Fruit fly (Drosophila melanogaster) whole organism, embryonic: ENCODE data around the gene fan.

Experiments used
- CG11504 ChIP-seq: fragments of 200-800 bp; sonication (Bioruptor generic); optimal IDR thresholded peaks from 3 replicates; lab custom pipeline; 2019; ENCODE audit warnings: missing biosample characterization, mild to moderate bottlenecking, missing genetic modification characterization, moderate library complexity
- CG12942 ChIP-seq: fragments of 200-800 bp; sonication (Bioruptor generic); optimal IDR thresholded peaks from 3 replicates; lab custom pipeline; 2016; ENCODE audit warnings: missing biosample characterization, missing genetic modification characterization
- CG14860 ChIP-seq: fragments of 200-800 bp; sonication (Bioruptor generic); IDR thresholded peaks from 3 replicates; pipeline ENCODE4 v1.3.6; 2022; ENCODE audit warnings: missing biosample characterization, missing genetic modification characterization; ENCODE audit not compliant: partially characterized antibody
- CG15601 ChIP-seq: fragments of 200-800 bp; sonication (Bioruptor generic); optimal IDR thresholded peaks from 3 replicates; lab custom pipeline; 2019; ENCODE audit warnings: missing biosample characterization, mild to moderate bottlenecking, missing genetic modification characterization, moderate library complexity
- CG17359 ChIP-seq: fragments of 200-800 bp; sonication (Bioruptor generic); optimal IDR thresholded peaks from 3 replicates; lab custom pipeline; 2018; ENCODE audit warnings: missing biosample characterization, mild to moderate bottlenecking, missing genetic modification characterization, moderate library complexity
- CG1832 ChIP-seq: fragments of 200-800 bp; sonication (Bioruptor generic); optimal IDR thresholded peaks from 2 replicates; lab custom pipeline; 2017; ENCODE audit warnings: missing biosample characterization, mild to moderate bottlenecking, missing genetic modification characterization, inconsistent platforms
- CG18619 ChIP-seq: fragments of 200-800 bp; sonication (Bioruptor generic); optimal IDR thresholded peaks from 3 replicates; lab custom pipeline; 2017; ENCODE audit warnings: missing biosample characterization, mild to moderate bottlenecking, missing genetic modification characterization
- CG2116 ChIP-seq: fragments of 200-800 bp; sonication (Bioruptor generic); optimal IDR thresholded peaks from 3 replicates; lab custom pipeline; 2018; ENCODE audit warnings: missing biosample characterization, mild to moderate bottlenecking, missing genetic modification characterization
- CG2120 ChIP-seq: fragments of 200-800 bp; sonication (Bioruptor generic); optimal IDR thresholded peaks from 3 replicates; lab custom pipeline; 2016; ENCODE audit warnings: missing biosample characterization, missing genetic modification characterization
- CG2129 ChIP-seq: fragments of 200-800 bp; sonication (Bioruptor generic); IDR thresholded peaks from 2 replicates; pipeline ENCODE4 v1.3.6; 2022; ENCODE audit warnings: missing biosample characterization, missing genetic modification characterization; ENCODE audit not compliant: partially characterized antibody
- CG31365 ChIP-seq: fragments of 200-800 bp; sonication (Bioruptor generic); optimal IDR thresholded peaks from 2 replicates; lab custom pipeline; 2018; ENCODE audit warnings: missing biosample characterization, mild to moderate bottlenecking, missing genetic modification characterization
- CG34224 ChIP-seq: fragments of 200-800 bp; sonication (Bioruptor generic); IDR thresholded peaks from 3 replicates; pipeline ENCODE4 v1.3.6; 2022; ENCODE audit warnings: missing biosample characterization, missing genetic modification characterization; ENCODE audit not compliant: partially characterized antibody
- CG6272 ChIP-seq: fragments of 200-800 bp; sonication (Bioruptor generic); IDR thresholded peaks from 2 replicates; pipeline ENCODE4 v1.3.6; 2022; ENCODE audit warnings: missing biosample characterization, missing genetic modification characterization
- CG6654 ChIP-seq: fragments of 200-800 bp; sonication (Bioruptor generic); optimal IDR thresholded peaks from 2 replicates; lab custom pipeline; 2017; ENCODE audit warnings: missing biosample characterization, mild to moderate bottlenecking, missing genetic modification characterization
- CG6683 ChIP-seq: fragments of 200-800 bp; sonication (Bioruptor generic); optimal IDR thresholded peaks from 2 replicates; lab custom pipeline; 2017; ENCODE audit warnings: missing biosample characterization, mild to moderate bottlenecking, missing genetic modification characterization, missing genetic modification reagents
- CG6765 ChIP-seq: fragments of 200-800 bp; sonication (Bioruptor generic); optimal IDR thresholded peaks from 3 replicates; lab custom pipeline; 2017; ENCODE audit warnings: missing biosample characterization, mild to moderate bottlenecking, missing genetic modification characterization
- CG6791 ChIP-seq: fragments of 200-800 bp; sonication (Bioruptor generic); IDR thresholded peaks from 3 replicates; pipeline ENCODE4 v1.3.6; 2022; ENCODE audit warnings: missing biosample characterization, missing genetic modification characterization; ENCODE audit not compliant: partially characterized antibody
- CG9817 ChIP-seq: fragments of 200-800 bp; sonication (Bioruptor generic); optimal IDR thresholded peaks from 2 replicates; lab custom pipeline; 2018; ENCODE audit warnings: missing biosample characterization, mild to moderate bottlenecking, missing genetic modification characterization, moderate library complexity
- D19A ChIP-seq: fragments of 200-800 bp; optimal IDR thresholded peaks from 3 replicates; lab custom pipeline; 2019; ENCODE audit warnings: missing biosample characterization, mild to moderate bottlenecking, missing genetic modification characterization, moderate library complexity
- Dbx ChIP-seq: fragments of 200-800 bp; sonication (Bioruptor generic); IDR thresholded peaks from 3 replicates; pipeline ENCODE4 v1.3.6; 2022; ENCODE audit warnings: missing biosample characterization, missing genetic modification characterization
- Deaf1 ChIP-seq: fragments of 200-800 bp; optimal IDR thresholded peaks from 3 replicates; lab custom pipeline; 2019; ENCODE audit warnings: missing biosample characterization, mild to moderate bottlenecking, missing genetic modification characterization, moderate library complexity
- Drgx ChIP-seq: fragments of 200-800 bp; sonication (Bioruptor generic); IDR thresholded peaks from 2 replicates; pipeline ENCODE4 v1.3.6; 2022; ENCODE audit warnings: missing biosample characterization, missing genetic modification characterization
- Fer3 ChIP-seq: fragments of 200-800 bp; sonication (Bioruptor generic); optimal IDR thresholded peaks from 2 replicates; lab custom pipeline; 2018; ENCODE audit warnings: missing biosample characterization, mild to moderate bottlenecking, missing genetic modification characterization, moderate library complexity
- H15 ChIP-seq: fragments of 200-800 bp; sonication (Bioruptor generic); IDR thresholded peaks from 3 replicates; pipeline ENCODE4 v1.3.6; 2022; ENCODE audit warnings: missing biosample characterization, missing genetic modification characterization
- Hmr ChIP-seq: fragments of 200-800 bp; sonication (Bioruptor generic); optimal IDR thresholded peaks from 3 replicates; lab custom pipeline; 2017; ENCODE audit warnings: mild to moderate bottlenecking, missing biosample characterization, missing genetic modification reagents, missing genetic modification characterization
- Hmx ChIP-seq: fragments of 200-800 bp; sonication (Bioruptor generic); optimal IDR thresholded peaks from 2 replicates; lab custom pipeline; 2016; ENCODE audit warnings: missing biosample characterization, missing genetic modification characterization
- Med ChIP-seq: fragments of 200-800 bp; sonication (Bioruptor generic); peaks from one replicate; lab custom pipeline; 2016; ENCODE audit warnings: missing biosample characterization, missing genetic modification characterization, mild to moderate bottlenecking, inconsistent platforms, moderate library complexity
- Oli ChIP-seq: fragments of 200-800 bp; sonication (Bioruptor generic); optimal IDR thresholded peaks from 2 replicates; lab custom pipeline; 2018; ENCODE audit warnings: missing biosample characterization, mild to moderate bottlenecking, missing genetic modification characterization, moderate library complexity
- Side ChIP-seq: fragments of 200-800 bp; sonication (Bioruptor generic); optimal IDR thresholded peaks from 2 replicates; lab custom pipeline; 2016; ENCODE audit warnings: missing biosample characterization, missing genetic modification characterization
- Stat92E ChIP-seq, 3 experiments: fragments of >200 bp in 2 of 3; fragments of 200-800 bp in 1 of 3; sonication (Bioruptor generic) in 1 of 3; optimal IDR thresholded peaks; 2 replicates each; lab custom pipeline; 2017 to 2019; ENCODE audit warnings: missing biosample characterization in 3 of 3, missing genetic modification characterization in 3 of 3, mild to moderate bottlenecking in 1 of 3, moderate library complexity in 1 of 3
- Taf1 ChIP-seq: fragments of 200-800 bp; sonication (Bioruptor generic); IDR thresholded peaks from 2 replicates; pipeline ENCODE4 v1.3.6; 2022; ENCODE audit warnings: missing biosample characterization, missing genetic modification characterization
- ara ChIP-seq: fragments of 200-800 bp; sonication (Bioruptor generic); IDR thresholded peaks from 2 replicates; pipeline ENCODE4 v1.3.6; 2022; ENCODE audit warnings: missing biosample characterization, missing genetic modification characterization
- az2 ChIP-seq: fragments of 200-800 bp; sonication (Bioruptor generic); optimal IDR thresholded peaks from 3 replicates; lab custom pipeline; 2016; ENCODE audit warnings: missing biosample characterization, missing genetic modification characterization
- cg ChIP-seq: fragments of 200-800 bp; sonication (Bioruptor generic); optimal IDR thresholded peaks from 3 replicates; lab custom pipeline; 2019; ENCODE audit warnings: missing biosample characterization, mild to moderate bottlenecking, missing genetic modification characterization, moderate library complexity
- crc ChIP-seq: fragments of 200-800 bp; sonication (Bioruptor generic); optimal IDR thresholded peaks from 2 replicates; lab custom pipeline; 2016; ENCODE audit warnings: missing biosample characterization, missing genetic modification characterization
- dan ChIP-seq: fragments of 200-800 bp; sonication (Bioruptor generic); IDR thresholded peaks from 2 replicates; pipeline ENCODE4 v1.3.6; 2022; ENCODE audit warnings: missing biosample characterization, missing genetic modification characterization
- danr ChIP-seq: fragments of 200-800 bp; sonication (Bioruptor generic); IDR thresholded peaks from 2 replicates; pipeline ENCODE4 v1.3.6; 2022; ENCODE audit warnings: missing biosample characterization, missing genetic modification characterization
- fd3F ChIP-seq: fragments of 200-800 bp; sonication (Bioruptor generic); optimal IDR thresholded peaks from 2 replicates; lab custom pipeline; 2018; ENCODE audit warnings: missing biosample characterization, mild to moderate bottlenecking, missing genetic modification characterization, moderate library complexity
- gro ChIP-seq: fragments of 200-800 bp; sonication (Bioruptor generic); optimal IDR thresholded peaks from 2 replicates; lab custom pipeline; 2016; ENCODE audit warnings: missing biosample characterization, missing genetic modification characterization
- hb ChIP-seq: fragments of 200-800 bp; sonication (Bioruptor generic); IDR thresholded peaks from 3 replicates; pipeline ENCODE4 v1.3.6; 2022; ENCODE audit warnings: missing biosample characterization, missing genetic modification characterization; ENCODE audit not compliant: partially characterized antibody
- her ChIP-seq: fragments of 200-800 bp; sonication (Bioruptor generic); optimal IDR thresholded peaks from 2 replicates; lab custom pipeline; 2016; ENCODE audit warnings: missing biosample characterization, missing genetic modification characterization
- insv ChIP-seq, 2 experiments: fragments of 200-800 bp; sonication (Bioruptor generic); optimal IDR thresholded peaks; 3 replicates each; lab custom pipeline; 2016 to 2018; ENCODE audit warnings: missing biosample characterization in 2 of 2, missing genetic modification characterization in 2 of 2
- pfk ChIP-seq: fragments of 200-800 bp; sonication (Bioruptor generic); optimal IDR thresholded peaks from 2 replicates; lab custom pipeline; 2018; ENCODE audit warnings: missing biosample characterization, mild to moderate bottlenecking, missing genetic modification characterization, moderate library complexity
- pum ChIP-seq: fragments of 200-800 bp; sonication (Bioruptor generic); optimal IDR thresholded peaks from 2 replicates; lab custom pipeline; 2016; ENCODE audit warnings: missing biosample characterization, missing genetic modification characterization
- ro ChIP-seq: fragments of 200-800 bp; sonication (Bioruptor generic); IDR thresholded peaks from 2 replicates; pipeline ENCODE4 v1.3.6; 2022; ENCODE audit warnings: missing biosample characterization, missing genetic modification characterization
- schlank ChIP-seq: fragments of 200-800 bp; sonication (Bioruptor generic); optimal IDR thresholded peaks from 2 replicates; lab custom pipeline; 2018; ENCODE audit warnings: missing biosample characterization, mild to moderate bottlenecking, missing genetic modification characterization
- seq ChIP-seq: fragments of 200-800 bp; sonication (Bioruptor generic); IDR thresholded peaks from 2 replicates; pipeline ENCODE4 v1.3.6; 2022; ENCODE audit warnings: missing biosample characterization, missing genetic modification characterization
- sim ChIP-seq: fragments of 200-800 bp; sonication (Bioruptor generic); IDR thresholded peaks from 2 replicates; pipeline ENCODE4 v1.3.6; 2022; ENCODE audit warnings: missing biosample characterization, missing genetic modification characterization
- sqz ChIP-seq: fragments of 200-800 bp; sonication (Bioruptor generic); optimal IDR thresholded peaks from 3 replicates; lab custom pipeline; 2018; ENCODE audit warnings: missing biosample characterization, mild to moderate bottlenecking, missing genetic modification characterization
- wdn ChIP-seq: fragments of 200-800 bp; sonication (Bioruptor generic); IDR thresholded peaks from 2 replicates; pipeline ENCODE4 v1.3.6; 2022; ENCODE audit warnings: missing biosample characterization, missing genetic modification characterization
- yki ChIP-seq: fragments of >200 bp; optimal IDR thresholded peaks from 3 replicates; lab custom pipeline; 2018
- zfh1 ChIP-seq: fragments of 200-800 bp; sonication (Bioruptor generic); IDR thresholded peaks from 3 replicates; pipeline ENCODE4 v1.3.6; 2022; ENCODE audit warnings: missing biosample characterization, missing genetic modification characterization

The fan gene

dm6 chr3L:8110171-8110570 is 1.2 kb downstream of the fan start, which contains the start of gene Nulp1 (continued):
- TF ChIP-seq gro (GFP tag; lab: Kevin White, UChicago) (peak; percentile 60), CG18619 (GFP tag; lab: Kevin White, UChicago) (no peak), CG2129 (GFP tag; lab: Robert Waterston, UW) (no peak), CG34224 (GFP tag; lab: Robert Waterston, UW) (no peak), Stat92E (GFP tag; optimal IDR thresholded peaks at IDR 0.05; lab: Kevin White, UChicago) (no peak), Deaf1 (tag; lab: Kevin White, UChicago) (no peak), yki (lab: Kevin White, UChicago) (no peak), CG15601 (tag; lab: Kevin White, UChicago) (no peak), ara (GFP tag; lab: Robert Waterston, UW) (no peak), H15 (no peak), CG6272 (no peak), zfh1 (0 out of 3 replicates have a peak, but pooled peaks have one; percentile 20), Side (GFP tag; lab: Kevin White, UChicago) (peak; percentile 26), Oli (tag; lab: Kevin White, UChicago) (no peak), Hmx (no peak), az2 (no peak), CG6791 (GFP tag; lab: Robert Waterston, UW) (no peak), sqz (GFP tag; lab: Kevin White, UChicago) (peak; percentile 85), fd3F (GFP tag; lab: Kevin White, UChicago) (no peak), CG9817 (tag; lab: Kevin White, UChicago) (peak; percentile 10), D19A (tag; lab: Kevin White, UChicago) (no peak), pum (GFP tag; lab: Kevin White, UChicago) (no peak), CG2116 (peak; percentile 55), CG17359 (tag; lab: Kevin White, UChicago) (peak; percentile 64), sim (no peak), CG12942 (GFP tag; lab: Kevin White, UChicago) (no peak), CG6683 (GFP tag; lab: Kevin White, UChicago) (no peak), ro (GFP tag; lab: Robert Waterston, UW) (no peak), CG11504 (tag; lab: Kevin White, UChicago) (no peak), insv (GFP tag; optimal IDR thresholded peaks at IDR 0.05; lab: Kevin White, UChicago) (no peak), her (GFP tag; lab: Kevin White, UChicago) (peak; percentile 44), hb (GFP tag; lab: Robert Waterston, UW) (no peak), CG6654 (no peak), Med (GFP tag; lab: Kevin White, UChicago) (peak; percentile 89), cg (GFP tag; lab: Kevin White, UChicago) (no peak), Hmr (GFP tag; lab: Kevin White, UChicago) (no peak), dan (GFP tag; lab: Robert Waterston, UW) (no peak), pfk (GFP tag; lab: Kevin White, UChicago) (no peak), CG31365 (tag; lab: Kevin White, UChicago) (no peak), CG6765 (GFP tag; lab: Kevin White, UChicago) (no peak), Drgx (no peak), wdn (0 out of 2 replicates have a peak, but pooled peaks have one; percentile 16), Taf1 (GFP tag; lab: Robert Waterston, UW) (no peak), CG1832 (GFP tag; lab: Kevin White, UChicago) (no peak), crc (GFP tag; lab: Kevin White, UChicago) (no peak), CG2120 (GFP tag; lab: Kevin White, UChicago) (peak; percentile 68), seq (GFP tag; lab: Robert Waterston, UW) (no peak), CG14860 (GFP tag; lab: Robert Waterston, UW) (no peak), Fer3 (tag; lab: Kevin White, UChicago) (no peak), schlank (tag; lab: Kevin White, UChicago) (no peak), Dbx (no peak), danr (GFP tag; lab: Robert Waterston, UW) (no peak)
